Worm (Caenorhabditis elegans) whole organism, young adult: ENCODE data around the gene R03G8.6.

Experiments
- B0019.2 ChIP-seq: fragments of 200-800 bp; sonication (Bioruptor generic); conservative IDR thresholded peaks from 2 replicates; pipeline ENCODE4 v1.3.6; 2022; ENCODE audit warnings: missing genetic modification reagents, missing genetic modification characterization, missing compliant biosample characterization
- B0035.1 ChIP-seq: sonication (generic microtip); optimal IDR thresholded peaks from 2 replicates; lab custom pipeline; 2016; ENCODE audit warnings: missing genetic modification characterization, mild to moderate bottlenecking, missing compliant biosample characterization, missing genotype, missing genetic modification reagents
- B0336.3 ChIP-seq: fragments of 200-800 bp; sonication (Bioruptor generic); IDR thresholded peaks from 2 replicates; pipeline ENCODE4 v1.3.6; 2022; ENCODE audit warnings: missing genetic modification characterization, missing compliant biosample characterization
- F22D6.2 ChIP-seq: sonication (generic microtip); optimal IDR thresholded peaks from 2 replicates; lab custom pipeline; 2016; ENCODE audit warnings: mild to moderate bottlenecking, missing genetic modification characterization, missing compliant biosample characterization
- F55B11.4 ChIP-seq: sonication (generic microtip); optimal IDR thresholded peaks from 2 replicates; lab custom pipeline; 2016; ENCODE audit warnings: missing compliant biosample characterization, missing genetic modification characterization, borderline replicate concordance; ENCODE audit not compliant: insufficient read depth
- K11D2.4 ChIP-seq: fragments of 200-800 bp; sonication (Bioruptor generic); IDR thresholded peaks from 2 replicates; pipeline ENCODE4 v1.3.6; 2022; ENCODE audit warnings: missing genetic modification reagents, missing genetic modification characterization, missing compliant biosample characterization
- K12H6.12 ChIP-seq: fragments of 200-800 bp; sonication (Bioruptor generic); optimal IDR thresholded peaks from 2 replicates; lab custom pipeline; 2018; ENCODE audit warnings: mild to moderate bottlenecking, missing genetic modification characterization, missing compliant biosample characterization
- T07F8.4 ChIP-seq: sonication (generic microtip); optimal IDR thresholded peaks from 2 replicates; lab custom pipeline; 2016; ENCODE audit warnings: mild to moderate bottlenecking, missing genetic modification characterization, moderate library complexity, missing compliant biosample characterization
- Y53F4B.3 ChIP-seq: fragments of 200-800 bp; sonication (Bioruptor generic); IDR thresholded peaks from 2 replicates; pipeline ENCODE4 v1.3.6; 2022; ENCODE audit warnings: missing genetic modification reagents, missing genetic modification characterization, missing compliant biosample characterization
- Y95B8A.8 ChIP-seq: fragments of 200-800 bp; sonication (Bioruptor generic); IDR thresholded peaks from 2 replicates; pipeline ENCODE4 v1.3.6; 2022; ENCODE audit warnings: missing genetic modification reagents, missing genetic modification characterization, missing compliant biosample characterization
- ZK185.1 ChIP-seq: sonication (generic microtip); optimal IDR thresholded peaks from 2 replicates; lab custom pipeline; 2016; ENCODE audit warnings: mild to moderate bottlenecking, missing genetic modification characterization, missing compliant biosample characterization; ENCODE audit not compliant: poor library complexity, severe bottlenecking
- ama-1 ChIP-seq, 3 experiments: fragments of 150-350 bp in 1 of 3; sonication (generic microtip) in 2 of 3; optimal IDR thresholded peaks; 2 replicates each; lab custom pipeline; 2014 to 2018; ENCODE audit warnings: missing biosample characterization in 2 of 3, missing genetic modification characterization in 2 of 3, missing genetic modification reagents in 2 of 3
- attf-5 ChIP-seq: fragments of 200-800 bp; sonication (Bioruptor generic); optimal IDR thresholded peaks from 2 replicates; lab custom pipeline; 2018; ENCODE audit warnings: mild to moderate bottlenecking, missing genetic modification characterization, missing compliant biosample characterization
- bed-2 ChIP-seq: fragments of 200-800 bp; sonication (Bioruptor generic); IDR thresholded peaks from 2 replicates; pipeline ENCODE4 v1.3.6; 2022; ENCODE audit warnings: missing genetic modification reagents, missing genetic modification characterization, missing compliant biosample characterization
- ccch-3 ChIP-seq: fragments of 200-800 bp; sonication (Bioruptor generic); optimal IDR thresholded peaks from 2 replicates; lab custom pipeline; 2018; ENCODE audit warnings: mild to moderate bottlenecking, missing genetic modification characterization, missing compliant biosample characterization
- cebp-1 ChIP-seq, 2 experiments: fragments of 200-800 bp in 1 of 2; sonication (Bioruptor generic) in 1 of 2; sonication (generic microtip) in 1 of 2; IDR thresholded peaks in 1 of 2; optimal IDR thresholded peaks in 1 of 2; 2 replicates each; pipeline versions ENCODE4 v1.3.6 to Lab custom; 2017 to 2022; ENCODE audit warnings: missing compliant biosample characterization in 2 of 2, missing genetic modification characterization in 2 of 2, mild to moderate bottlenecking in 1 of 2, missing genetic modification reagents in 1 of 2, moderate library complexity in 1 of 2
- ceh-27 ChIP-seq: fragments of 200-800 bp; sonication (Bioruptor generic); optimal IDR thresholded peaks from 2 replicates; lab custom pipeline; 2018; ENCODE audit warnings: mild to moderate bottlenecking, missing genetic modification characterization, moderate library complexity, missing compliant biosample characterization
- ceh-40 ChIP-seq: fragments of 200-800 bp; sonication (Bioruptor generic); IDR thresholded peaks from 2 replicates; pipeline ENCODE4 v1.3.6; 2022; ENCODE audit warnings: missing genetic modification characterization, missing compliant biosample characterization
- chd-7 ChIP-seq: sonication (generic microtip); optimal IDR thresholded peaks from 2 replicates; lab custom pipeline; 2016; ENCODE audit warnings: mild to moderate bottlenecking, missing genetic modification characterization, moderate library complexity, missing compliant biosample characterization
- dox-1 ChIP-seq: fragments of 200-800 bp; sonication (Bioruptor generic); IDR thresholded peaks from 2 replicates; pipeline ENCODE4 v1.3.6; 2022; ENCODE audit warnings: missing genetic modification reagents, missing genetic modification characterization, missing compliant biosample characterization
- dpff-1 ChIP-seq: sonication (generic microtip); optimal IDR thresholded peaks from 2 replicates; lab custom pipeline; 2017; ENCODE audit warnings: mild to moderate bottlenecking, missing genetic modification characterization, missing compliant biosample characterization
- efl-1 ChIP-seq: fragments of 150-350 bp; optimal IDR thresholded peaks from 2 replicates; lab custom pipeline; 2014; ENCODE audit warnings: missing biosample characterization, missing genetic modification reagents, missing genetic modification characterization
- egl-44 ChIP-seq: fragments of 200-800 bp; sonication (Bioruptor generic); IDR thresholded peaks from 2 replicates; pipeline ENCODE4 v1.3.6; 2022; ENCODE audit warnings: missing genetic modification reagents, missing genetic modification characterization, missing compliant biosample characterization
- gei-17 ChIP-seq: fragments of 200-800 bp; sonication (Bioruptor generic); optimal IDR thresholded peaks from 2 replicates; lab custom pipeline; 2018; ENCODE audit warnings: mild to moderate bottlenecking, missing genetic modification characterization, missing compliant biosample characterization
- hmg-1.2 ChIP-seq: fragments of 200-800 bp; sonication (Bioruptor generic); IDR thresholded peaks from 2 replicates; pipeline ENCODE4 v1.3.6; 2022; ENCODE audit warnings: missing genetic modification reagents, missing genetic modification characterization, missing compliant biosample characterization
- hsf-1 ChIP-seq: fragments of 200-800 bp; sonication (Bioruptor generic); IDR thresholded peaks from 2 replicates; pipeline ENCODE4 v1.3.6; 2022; ENCODE audit warnings: missing genetic modification reagents, missing genetic modification characterization, missing compliant biosample characterization
- let-607 ChIP-seq, 2 experiments: fragments of 200-800 bp in 1 of 2; sonication (Bioruptor generic) in 1 of 2; sonication (generic microtip) in 1 of 2; optimal IDR thresholded peaks; 2 replicates each; lab custom pipeline; 2016 to 2018; ENCODE audit warnings: mild to moderate bottlenecking in 2 of 2, missing compliant biosample characterization in 2 of 2, missing genetic modification characterization in 2 of 2, moderate library complexity in 2 of 2, missing genotype in 1 of 2
- lin-26 ChIP-seq: fragments of 200-800 bp; sonication (Bioruptor generic); IDR thresholded peaks from 2 replicates; pipeline ENCODE4 v1.3.6; 2022; ENCODE audit warnings: missing genetic modification reagents, missing genetic modification characterization, missing compliant biosample characterization
- lin-54 ChIP-seq: fragments of 200-800 bp; sonication (Bioruptor generic); optimal IDR thresholded peaks from 2 replicates; lab custom pipeline; 2018; ENCODE audit warnings: mild to moderate bottlenecking, missing genetic modification characterization, missing compliant biosample characterization
- madf-10 ChIP-seq: sonication (generic microtip); optimal IDR thresholded peaks from 2 replicates; lab custom pipeline; 2016; ENCODE audit warnings: mild to moderate bottlenecking, missing genetic modification characterization, missing compliant biosample characterization
- madf-6 ChIP-seq: fragments of 200-800 bp; sonication (Bioruptor generic); IDR thresholded peaks from 2 replicates; pipeline ENCODE4 v1.3.6; 2022; ENCODE audit warnings: missing genetic modification reagents, missing genetic modification characterization, missing compliant biosample characterization
- mcd-1 ChIP-seq: fragments of 200-800 bp; sonication (Bioruptor generic); IDR thresholded peaks from 2 replicates; pipeline ENCODE4 v1.3.6; 2022; ENCODE audit warnings: missing genetic modification reagents, missing genetic modification characterization, missing compliant biosample characterization
- nhr-80 ChIP-seq: sonication (generic microtip); optimal IDR thresholded peaks from 2 replicates; lab custom pipeline; 2016; ENCODE audit warnings: missing genetic modification characterization, missing compliant biosample characterization
- nhr-90 ChIP-seq: sonication (generic microtip); optimal IDR thresholded peaks from 2 replicates; lab custom pipeline; 2016; ENCODE audit warnings: missing genotype, mild to moderate bottlenecking, missing genetic modification characterization, missing compliant biosample characterization
- pbrm-1 ChIP-seq: fragments of 200-800 bp; sonication (Bioruptor generic); IDR thresholded peaks from 2 replicates; pipeline ENCODE4 v1.3.6; 2022; ENCODE audit warnings: missing genetic modification reagents, missing genetic modification characterization, missing compliant biosample characterization
- snpc-1.1 ChIP-seq: sonication (generic microtip); optimal IDR thresholded peaks from 2 replicates; lab custom pipeline; 2017; ENCODE audit warnings: missing genetic modification characterization, mild to moderate bottlenecking, missing compliant biosample characterization, antibody characterized with exemption, moderate library complexity, missing genotype, missing genetic modification reagents; ENCODE audit not compliant: insufficient read depth
- snpc-4 ChIP-seq, 5 experiments: fragments of 150-350 bp in 1 of 5; sonication (generic microtip) in 4 of 5; optimal IDR thresholded peaks; 2 replicates each; lab custom pipeline; 2014 to 2018; ENCODE audit warnings: missing genetic modification characterization in 5 of 5, missing biosample characterization in 3 of 5, antibody characterized with exemption in 2 of 5, mild to moderate bottlenecking in 2 of 5, missing compliant biosample characterization in 2 of 5, missing genotype in 2 of 5, moderate library complexity in 2 of 5, missing genetic modification reagents in 1 of 5
- tbp1 ChIP-seq: fragments of 200-800 bp; sonication (Bioruptor generic); optimal IDR thresholded peaks from 2 replicates; lab custom pipeline; 2018; ENCODE audit warnings: mild to moderate bottlenecking, missing genetic modification characterization, missing compliant biosample characterization
- zfh-2 ChIP-seq: fragments of 200-800 bp; sonication (Bioruptor generic); conservative IDR thresholded peaks from 2 replicates; pipeline ENCODE4 v1.3.6; 2022; ENCODE audit warnings: missing genetic modification reagents, missing genetic modification characterization, missing compliant biosample characterization
- ztf-18 ChIP-seq: sonication (generic microtip); optimal IDR thresholded peaks from 2 replicates; lab custom pipeline; 2016; ENCODE audit warnings: missing genotype, mild to moderate bottlenecking, missing genetic modification characterization, missing compliant biosample characterization
- ztf-22 ChIP-seq: fragments of 200-800 bp; sonication (Bioruptor generic); optimal IDR thresholded peaks from 2 replicates; lab custom pipeline; 2018; ENCODE audit warnings: mild to moderate bottlenecking, missing genetic modification characterization, moderate library complexity, missing compliant biosample characterization
- ztf-3 ChIP-seq: fragments of 200-800 bp; sonication (Bioruptor generic); optimal IDR thresholded peaks from 2 replicates; lab custom pipeline; 2018; ENCODE audit warnings: mild to moderate bottlenecking, missing genetic modification characterization, missing compliant biosample characterization
- ztf-6 ChIP-seq: fragments of 200-800 bp; sonication (Bioruptor generic); IDR thresholded peaks from 2 replicates; pipeline ENCODE4 v1.3.6; 2022; ENCODE audit warnings: missing genetic modification reagents, missing genetic modification characterization, missing compliant biosample characterization

The R03G8.6 gene

ce11 chrX:13104966-13105365, 4.7 kb upstream of the R03G8.6 start, which contains the start of gene F17H10.1 (continued):
- TF ChIP-seq tbp1 (GFP tag; lab: Kevin White, UChicago) (peak; percentile 66), efl-1 (GFP tag; lab: Kevin White, UChicago) (no peak), madf-10 (peak; percentile 68), F55B11.4 (tag; lab: Kevin White, UChicago) (no peak), nhr-90 (tag; lab: Kevin White, UChicago) (peak; percentile 48), K12H6.12 (peak; percentile 63), ceh-40 (0 out of 2 replicates have a peak, but pooled peaks have one; percentile 59), Y95B8A.8 (GFP tag; lab: Robert Waterston, UW) (0 out of 2 replicates have a peak, but pooled peaks have one; percentile 37), zfh-2 (GFP tag; lab: Robert Waterston, UW) (no peak; the same call in 1 of the 2 replicates), mcd-1 (GFP tag; lab: Robert Waterston, UW) (peak; percentile 61), attf-5 (peak; percentile 31), ztf-3 (GFP tag; lab: Kevin White, UChicago) (peak; percentile 43), B0019.2 (GFP tag; lab: Robert Waterston, UW) (no peak), cebp-1 (GFP tag; IDR thresholded peaks at IDR 0.05; lab: Robert Waterston, UW) (0 out of 2 replicates have a peak, but pooled peaks have one; percentile 44), cebp-1 (tag; optimal IDR thresholded peaks at IDR 0.05; lab: Kevin White, UChicago) (peak; percentile 82), lin-54 (GFP tag; lab: Kevin White, UChicago) (peak; percentile 39), madf-6 (GFP tag; lab: Robert Waterston, UW) (peak; percentile 36), T07F8.4 (tag; lab: Kevin White, UChicago) (no peak), bed-2 (GFP tag; lab: Robert Waterston, UW) (no peak), nhr-80 (tag; lab: Kevin White, UChicago) (peak; percentile 88), egl-44 (GFP tag; lab: Robert Waterston, UW) (no peak), ztf-18 (peak; percentile 40), ama-1 (optimal IDR thresholded peaks at IDR 0.05; lab: Kevin White, UChicago) (peak; percentile 36), ama-1 (GFP tag; optimal IDR thresholded peaks at IDR 0.05; lab: Kevin White, UChicago) (no peak), B0336.3 (peak; percentile 83), dpff-1 (tag; lab: Kevin White, UChicago) (no peak), B0035.1 (peak; percentile 64), pbrm-1 (0 out of 2 replicates have a peak, but pooled peaks have one; percentile 49), Y53F4B.3 (GFP tag; lab: Robert Waterston, UW) (no peak), ztf-22 (peak; percentile 68), let-607 (tag; optimal IDR thresholded peaks at IDR 0.05; lab: Kevin White, UChicago) (peak in 1 of 2 experiments; percentile 76), K11D2.4 (GFP tag; lab: Robert Waterston, UW) (peak; percentile 91), lin-26 (GFP tag; lab: Robert Waterston, UW) (peak; percentile 70; the same call in 1 of the 2 replicates), ccch-3 (no peak), ceh-27 (GFP tag; lab: Kevin White, UChicago) (peak; percentile 68), gei-17 (GFP tag; lab: Kevin White, UChicago) (peak; percentile 71), chd-7 (tag; lab: Kevin White, UChicago) (peak; percentile 78), snpc-1.1 (tag; lab: Kevin White, UChicago) (no peak), hsf-1 (peak; percentile 90), hmg-1.2 (peak; percentile 47), dox-1 (GFP tag; lab: Robert Waterston, UW) (peak; percentile 75), ztf-6 (GFP tag; lab: Robert Waterston, UW) (0 out of 2 replicates have a peak, but pooled peaks have one; percentile 21), ZK185.1 (tag; lab: Kevin White, UChicago) (peak; percentile 54), F22D6.2 (tag; lab: Kevin White, UChicago) (peak; percentile 80), snpc-4 (GFP tag; optimal IDR thresholded peaks at IDR 0.05; lab: Kevin White, UChicago) (no peak), snpc-4 (tag; optimal IDR thresholded peaks at IDR 0.05; lab: Kevin White, UChicago) (peak in 2 of 4 experiments; percentile 9 to 36)
